Worm (Caenorhabditis elegans): ENCODE measurements around the gene ZK792.7.

Gene ZK792.7

ce11 chrIV:11735025-11735424, 40.8 kb downstream of the ZK792.7 start, which contains the start of gene K01A6.6:
Gene K01A6.6 (plus strand): TSS chrIV:11735325.
- TF ChIP-seq F13H6.1 (tag; optimal IDR thresholded peaks at IDR 0.05) (no peak), unc-55 (GFP tag; optimal IDR thresholded peaks at IDR 0.05) (no peak), zag-1 (tag; optimal IDR thresholded peaks at IDR 0.05) (no peak), ztf-4 (tag; optimal IDR thresholded peaks at IDR 0.05) (no peak), nhr-237 (tag; optimal IDR thresholded peaks at IDR 0.05) (no peak), sem-4 (tag; optimal IDR thresholded peaks at IDR 0.05) (no peak), blmp-1 (tag; optimal IDR thresholded peaks at IDR 0.05; ENCODE audit: insufficient read depth) (no peak), skn-1 (tag; optimal IDR thresholded peaks at IDR 0.05) (no peak), snpc-4 (tag; optimal IDR thresholded peaks at IDR 0.05) (no peak)

ce11 chrIV:11737269-11737668, 43.0 kb downstream of the ZK792.7 start, which contains the start of gene K01A6.8:
Gene K01A6.8 (minus strand): TSS chrIV:11737369.
- no peak for TF ChIP-seq lsy-2 (tag; optimal IDR thresholded peaks at IDR 0.05)
- no peak for TF ChIP-seq nhr-6 (tag; optimal IDR thresholded peaks at IDR 0.05)

- TF ChIP-seq nhr-21 (tag; optimal IDR thresholded peaks at IDR 0.05) (no peak), unc-39 (tag; optimal IDR thresholded peaks at IDR 0.05) (no peak), skn-1 (tag; optimal IDR thresholded peaks at IDR 0.05) (no peak), ZK546.5 (tag; optimal IDR thresholded peaks at IDR 0.05) (no peak), R02D3.7 (tag; optimal IDR thresholded peaks at IDR 0.05) (no peak)
Observed at ce11 chrIV:11738092-11738617, 43.9 kb downstream of the ZK792.7 start, which contains the start of gene K01A6.7. Gene K01A6.7 (minus strand): TSS chrIV:11738567.

- TF ChIP-seq alr-1 (tag; optimal IDR thresholded peaks at IDR 0.05) = no peak
- no peak for TF ChIP-seq F13H6.1 (tag; optimal IDR thresholded peaks at IDR 0.05)
- no peak for TF ChIP-seq ama-1 (optimal IDR thresholded peaks at IDR 0.05)
- TF ChIP-seq nhr-77 (tag; optimal IDR thresholded peaks at IDR 0.05) = no peak
- TF ChIP-seq egl-27 (tag; optimal IDR thresholded peaks at IDR 0.05) = no peak
- TF ChIP-seq elt-3 (tag; optimal IDR thresholded peaks at IDR 0.05) = no peak
- no peak for TF ChIP-seq fos-1 (tag; optimal IDR thresholded peaks at IDR 0.05)
- TF ChIP-seq aly-2 (tag; optimal IDR thresholded peaks at IDR 0.05) = no peak
- no peak for TF ChIP-seq ceh-16 (tag; optimal IDR thresholded peaks at IDR 0.05)
- no peak for TF ChIP-seq lin-39 (tag; optimal IDR thresholded peaks at IDR 0.05)
- TF ChIP-seq nhr-25 (tag; optimal IDR thresholded peaks at IDR 0.05) = no peak
- TF ChIP-seq ZK546.5 (tag; optimal IDR thresholded peaks at IDR 0.05) = no peak
- no peak for TF ChIP-seq nhr-11 (tag; optimal IDR thresholded peaks at IDR 0.05)
- TF ChIP-seq nhr-237 (tag; optimal IDR thresholded peaks at IDR 0.05) = no peak
- TF ChIP-seq mbf-1 (tag; optimal IDR thresholded peaks at IDR 0.05) = no peak
- TF ChIP-seq sma-9 (GFP tag; optimal IDR thresholded peaks at IDR 0.05) = no peak
- TF ChIP-seq sma-9 (tag; optimal IDR thresholded peaks at IDR 0.05) = no peak
Observed at ce11 chrIV:11740204-11740603, 46.0 kb downstream of the ZK792.7 start, which contains the start of gene K01A6.4. Gene K01A6.4 (minus strand): TSS chrIV:11740304.

- TF ChIP-seq ama-1 (optimal IDR thresholded peaks at IDR 0.05) (no peak), nhr-21 (tag; optimal IDR thresholded peaks at IDR 0.05) (no peak), crh-2 (tag; optimal IDR thresholded peaks at IDR 0.05) (no peak), alr-1 (tag; optimal IDR thresholded peaks at IDR 0.05) (no peak), R02D3.7 (tag; optimal IDR thresholded peaks at IDR 0.05) (no peak), nhr-12 (tag; optimal IDR thresholded peaks at IDR 0.05) (no peak), elt-1 (tag; optimal IDR thresholded peaks at IDR 0.05) (no peak), Y55F3AM.14 (GFP tag; optimal IDR thresholded peaks at IDR 0.05) (no peak), mbf-1 (tag; optimal IDR thresholded peaks at IDR 0.05) (no peak), blmp-1 (tag; optimal IDR thresholded peaks at IDR 0.05; ENCODE audit: insufficient read depth) (no peak), dmd-4 (tag; optimal IDR thresholded peaks at IDR 0.05) (no peak), F13H6.1 (tag; optimal IDR thresholded peaks at IDR 0.05) (no peak), nhr-10 (tag; optimal IDR thresholded peaks at IDR 0.05) (no peak), nhr-11 (tag; optimal IDR thresholded peaks at IDR 0.05) (no peak)
Observed at ce11 chrIV:11742406-11742805, 48.2 kb downstream of the ZK792.7 start, which contains the start of gene K01A6.5. Gene K01A6.5 (plus strand): TSS chrIV:11742706.
